Fruit fly (Drosophila melanogaster): Measurements from ENCODE around the gene brv3.

DNA sequence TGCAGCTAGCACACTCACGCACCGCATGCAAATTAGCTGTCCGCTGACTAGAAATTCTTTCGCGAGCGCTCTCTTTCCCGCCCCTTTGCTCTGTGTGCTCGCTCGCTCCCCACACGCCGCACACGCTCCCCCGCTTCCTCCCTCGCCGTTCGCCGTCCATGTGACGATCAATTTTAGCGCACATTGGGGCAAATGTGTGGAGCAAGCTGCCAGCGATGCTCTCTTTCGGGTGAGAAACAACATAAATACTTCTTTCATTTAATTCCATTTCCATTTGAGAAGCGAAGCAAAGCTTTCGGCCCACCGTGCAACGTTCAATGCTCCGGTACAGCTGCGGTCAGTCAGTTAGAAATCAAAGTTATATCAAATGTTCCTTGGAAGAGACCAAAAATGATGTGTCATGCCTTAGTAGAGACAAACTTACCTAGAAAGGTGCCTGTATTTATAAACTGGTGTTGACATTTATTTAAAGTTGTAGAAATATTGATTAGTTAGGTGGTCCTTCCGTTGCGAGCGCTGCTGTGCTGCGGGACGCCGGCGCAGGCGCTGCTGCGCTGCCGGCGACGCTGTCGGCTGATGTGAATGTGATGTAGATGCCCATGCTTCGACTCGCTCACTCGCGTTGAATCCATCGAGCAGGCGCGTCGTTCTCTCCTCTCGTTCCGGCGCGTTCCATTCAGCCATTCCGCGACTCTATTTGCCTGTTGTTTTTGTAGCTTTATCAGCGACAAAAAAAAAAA lies 21.8 kb upstream of the brv3 start:
- TF ChIP-seq Met (GFP tag; optimal IDR thresholded peaks at IDR 0.05) (peak; percentile 99), Eip93F (GFP tag; optimal IDR thresholded peaks at IDR 0.05) (peak; percentile 95), fkh (GFP tag; optimal IDR thresholded peaks at IDR 0.05) (peak; percentile 92), CG32006 (GFP tag; optimal IDR thresholded peaks at IDR 0.05) (peak; percentile 99), CG8632 (GFP tag; optimal IDR thresholded peaks at IDR 0.05) (peak; percentile 96), lz (GFP tag; optimal IDR thresholded peaks at IDR 0.05) (peak; percentile 99), OdsH (GFP tag; optimal IDR thresholded peaks at IDR 0.05) (peak; percentile 98), CG16779 (tag; optimal IDR thresholded peaks at IDR 0.05) (peak; percentile 98), CG11294 (GFP tag; IDR thresholded peaks at IDR 0.05) (peak; percentile 96), CG6808 (GFP tag; optimal IDR thresholded peaks at IDR 0.05) (peak; percentile 97)
